Fruit fly (Drosophila melanogaster) whole organism, prepupa: ENCODE data around the gene CG46520.
"Not testable (repeated sequence)": the region's sequence is repeated elsewhere in the genome, so short reads cannot be mapped to it uniquely, and the experiment has no call there.

Source experiments
- CG10631 ChIP-seq: fragments of 200-800 bp; sonication (Bioruptor generic); optimal IDR thresholded peaks from 2 replicates; lab custom pipeline; 2016; ENCODE audit warnings: missing biosample characterization, missing genetic modification characterization
- CG1621 ChIP-seq: fragments of 200-800 bp; sonication (Bioruptor generic); optimal IDR thresholded peaks from 3 replicates; lab custom pipeline; 2018; ENCODE audit warnings: missing biosample characterization, mild to moderate bottlenecking, missing genetic modification characterization
- CG3032 ChIP-seq: fragments of 200-800 bp; optimal IDR thresholded peaks from 2 replicates; lab custom pipeline; 2019; ENCODE audit warnings: missing biosample characterization, mild to moderate bottlenecking, missing genetic modification characterization, moderate library complexity
- CG31627 ChIP-seq: fragments of 200-800 bp; sonication (Bioruptor generic); optimal IDR thresholded peaks from 3 replicates; lab custom pipeline; 2016; ENCODE audit warnings: missing biosample characterization, missing genetic modification characterization
- CG4318 ChIP-seq: fragments of 200-800 bp; sonication (Bioruptor generic); optimal IDR thresholded peaks from 3 replicates; lab custom pipeline; 2017; ENCODE audit warnings: missing biosample characterization, mild to moderate bottlenecking, missing genetic modification characterization
- CG6163 ChIP-seq: fragments of 200-800 bp; sonication (Bioruptor generic); IDR thresholded peaks from 3 replicates; pipeline ENCODE4 v1.3.6; 2022; ENCODE audit warnings: missing biosample characterization, missing genetic modification characterization
- Ets96B ChIP-seq: fragments of 200-800 bp; optimal IDR thresholded peaks from 2 replicates; lab custom pipeline; 2019; ENCODE audit warnings: missing biosample characterization, mild to moderate bottlenecking, missing genetic modification characterization, moderate library complexity
- Sox102F ChIP-seq: fragments of 200-800 bp; sonication (Bioruptor generic); optimal IDR thresholded peaks from 2 replicates; lab custom pipeline; 2016; ENCODE audit warnings: missing biosample characterization, mild to moderate bottlenecking, missing genetic modification characterization
- Sox14 ChIP-seq: fragments of 200-800 bp; sonication (Bioruptor generic); optimal IDR thresholded peaks from 3 replicates; lab custom pipeline; 2016; ENCODE audit warnings: missing biosample characterization, missing genetic modification characterization
- eg ChIP-seq: fragments of 200-800 bp; sonication (Bioruptor generic); IDR thresholded peaks from 3 replicates; pipeline ENCODE4 v1.3.6; 2022; ENCODE audit warnings: missing biosample characterization, missing genetic modification characterization
- fd59A ChIP-seq: fragments of 200-800 bp; sonication (Bioruptor generic); optimal IDR thresholded peaks from 2 replicates; lab custom pipeline; 2017; ENCODE audit warnings: missing biosample characterization, mild to moderate bottlenecking, missing genetic modification characterization, missing genetic modification reagents
- spab ChIP-seq: fragments of 200-800 bp; sonication (Bioruptor generic); optimal IDR thresholded peaks from 2 replicates; lab custom pipeline; 2017; ENCODE audit warnings: missing biosample characterization, mild to moderate bottlenecking, missing genetic modification characterization, missing genetic modification reagents

DNA sequence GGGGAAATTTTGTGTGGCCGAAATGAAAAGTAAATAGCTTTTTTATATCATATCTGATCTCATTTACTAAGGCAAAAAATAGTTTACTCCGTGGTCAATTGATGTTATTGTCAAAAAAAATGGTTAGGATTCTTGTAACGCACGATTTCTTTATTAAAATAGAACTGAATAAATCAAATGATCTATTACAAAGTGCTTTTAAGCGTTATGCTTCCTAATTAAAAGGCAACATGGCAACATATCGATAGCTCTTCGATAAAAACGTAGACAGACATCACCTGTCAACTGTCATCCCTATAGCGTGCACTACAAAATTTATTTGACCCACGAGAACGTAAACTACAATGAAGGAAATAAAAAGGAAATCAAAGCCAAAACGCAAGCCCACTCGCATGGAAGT lies 24.3 kb upstream of the CG46520 start, which contains the start of gene CG46516:
- TF ChIP-seq CG1621 (tag; lab: Kevin White, UChicago); Sox102F (GFP tag; lab: Kevin White, UChicago); CG10631 (GFP tag; lab: Kevin White, UChicago); Ets96B; CG3032; CG6163 (GFP tag; lab: Robert Waterston, UW); CG31627; CG4318 (GFP tag; lab: Kevin White, UChicago); spab; Sox14; fd59A; eg (GFP tag; lab: Robert Waterston, UW): not testable (repeated sequence)
